Fruit fly (Drosophila melanogaster) Kc167 (cell line): ENCODE results near the gene Cyfip.

ENCODE experiments used
- Myc ChIP-seq: fragments of >200 bp; optimal IDR thresholded peaks from 2 replicates; lab custom pipeline; 2017; ENCODE audit warnings: missing external identifiers
- Sin3A ChIP-seq: fragments of >200 bp; optimal IDR thresholded peaks from 2 replicates; lab custom pipeline; 2018; ENCODE audit warnings: missing external identifiers
- h ChIP-seq: fragments of >200 bp; optimal IDR thresholded peaks from 3 replicates; lab custom pipeline; 2018; ENCODE audit warnings: missing external identifiers
- insv ChIP-seq: fragments of >200 bp; optimal IDR thresholded peaks from 3 replicates; lab custom pipeline; 2018; ENCODE audit warnings: missing external identifiers
- psq ChIP-seq: fragments of >200 bp; optimal IDR thresholded peaks from 2 replicates; lab custom pipeline; 2017; ENCODE audit warnings: missing external identifiers
- ttk ChIP-seq: sonication (Bioruptor generic); optimal IDR thresholded peaks from 2 replicates; lab custom pipeline; 2017; ENCODE audit warnings: missing external identifiers

Cyfip gene

dm6 chr3R:15328083-15328779 is 4.8 kb upstream of the Cyfip start, which contains the start of the genes CG6236 and ea:
TSS of gene CG6236 (minus strand) at chr3R:15328269.
TSS of gene ea (plus strand) at chr3R:15328729.
- TF ChIP-seq h (lab: Kevin White, UChicago) (no peak), Sin3A (lab: Kevin White, UChicago) (no peak), ttk (lab: Kevin White, UChicago) (no peak), Myc (lab: Kevin White, UChicago) (no peak), psq (lab: Kevin White, UChicago) (no peak), insv (lab: Kevin White, UChicago) (no peak)

DNA sequence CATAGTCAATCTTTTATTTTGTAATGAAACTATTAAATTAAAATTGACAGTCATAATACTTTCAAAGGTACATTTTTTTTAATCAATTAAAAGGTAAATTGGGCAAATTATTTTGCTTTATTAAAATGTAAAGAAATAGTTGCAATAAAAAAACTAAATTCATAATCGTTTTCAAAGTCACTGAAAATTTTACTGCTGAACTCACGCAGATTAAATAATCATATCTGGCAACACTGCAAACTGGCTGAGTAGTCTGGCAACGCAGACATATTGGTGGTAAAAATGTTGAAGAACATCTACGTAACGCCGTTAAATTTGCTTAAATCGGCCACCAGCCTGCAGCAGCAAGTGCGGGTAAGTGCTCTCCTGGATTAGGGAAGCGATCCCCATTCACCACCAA is 2.6 kb upstream of the Cyfip start, which contains the start of gene mRpL9:
TSS of gene mRpL9 (plus strand) at position 267 of the 400 bp plus-strand sequence.
- TF ChIP-seq Sin3A (lab: Kevin White, UChicago) (no peak), ttk (lab: Kevin White, UChicago) (no peak), Myc (lab: Kevin White, UChicago) (no peak), insv (lab: Kevin White, UChicago) (no peak), psq (lab: Kevin White, UChicago) (no peak), h (lab: Kevin White, UChicago) (no peak)

DNA sequence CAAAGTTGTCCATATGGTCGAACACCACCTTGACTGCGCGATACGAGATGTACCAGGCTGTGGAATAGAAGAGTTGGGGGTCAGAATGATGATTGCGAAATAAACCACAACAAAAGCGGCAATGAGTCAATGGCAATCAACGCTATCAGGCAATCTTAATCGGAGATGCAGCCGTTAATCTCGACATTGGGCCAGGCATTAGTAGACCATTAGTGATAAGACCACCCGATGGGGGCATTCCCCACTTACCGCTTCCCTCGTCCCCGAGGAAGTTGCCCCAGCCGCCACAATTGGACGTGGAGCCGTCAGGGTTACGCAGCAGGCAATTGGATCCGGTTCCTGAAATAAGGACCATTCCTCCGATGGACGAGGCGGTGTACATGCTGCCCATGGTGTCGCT is 6.0 kb downstream of the Cyfip start:
- TF ChIP-seq insv (lab: Kevin White, UChicago) (no peak), Sin3A (lab: Kevin White, UChicago) (no peak), ttk (lab: Kevin White, UChicago) (no peak), psq (lab: Kevin White, UChicago) (no peak), Myc (lab: Kevin White, UChicago) (no peak), h (lab: Kevin White, UChicago) (no peak)

dm6 chr3R:15340052-15340732 is 7.1 kb downstream of the Cyfip start, which contains the start of gene SerRS-m:
TSS of gene SerRS-m (plus strand) at chr3R:15340667.
- TF ChIP-seq ttk (lab: Kevin White, UChicago) (no peak), psq (lab: Kevin White, UChicago) (no peak), insv (lab: Kevin White, UChicago) (no peak), Myc (lab: Kevin White, UChicago) (no peak), Sin3A (lab: Kevin White, UChicago) (no peak), h (lab: Kevin White, UChicago) (no peak)

DNA sequence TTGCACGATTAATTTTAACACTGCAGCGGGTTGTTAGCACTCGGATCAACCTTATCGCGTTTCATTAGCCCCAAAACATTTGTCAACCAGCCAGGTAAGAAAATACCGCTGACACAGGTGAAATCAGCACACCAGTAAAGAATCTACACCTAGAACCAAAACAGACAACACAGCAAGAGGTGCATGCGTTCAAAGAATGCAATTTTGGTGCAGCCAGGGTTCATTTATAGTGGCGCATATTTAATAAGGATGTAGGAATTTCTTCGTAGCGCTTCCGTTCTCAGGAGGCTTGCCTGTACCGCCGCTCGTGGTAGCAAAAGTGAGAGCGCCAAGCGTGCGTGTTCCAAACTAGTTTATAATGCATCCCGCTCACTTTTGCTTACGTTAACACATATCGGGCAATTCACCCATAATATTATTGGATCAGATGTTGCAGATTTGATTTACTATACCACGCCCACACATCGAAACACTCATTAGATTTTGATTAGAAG is 9.4 kb downstream of the Cyfip start:
- TF ChIP-seq Myc (lab: Kevin White, UChicago) (no peak), h (lab: Kevin White, UChicago) (no peak), insv (lab: Kevin White, UChicago) (no peak), psq (lab: Kevin White, UChicago) (no peak), ttk (lab: Kevin White, UChicago) (no peak), Sin3A (lab: Kevin White, UChicago) (no peak)

- no peak for TF ChIP-seq ttk (lab: Kevin White, UChicago)
- no peak for TF ChIP-seq h (lab: Kevin White, UChicago)
- TF ChIP-seq insv (lab: Kevin White, UChicago): no peak
- no peak for TF ChIP-seq Sin3A (lab: Kevin White, UChicago)
- TF ChIP-seq Myc (lab: Kevin White, UChicago): no peak
- TF ChIP-seq psq (lab: Kevin White, UChicago): no peak
Observed at dm6 chr3R:15342926-15343685, 10.0 kb downstream of the Cyfip start, which contains the start of gene Nagk. TSS of gene Nagk (minus strand) at chr3R:15343256.

DNA sequence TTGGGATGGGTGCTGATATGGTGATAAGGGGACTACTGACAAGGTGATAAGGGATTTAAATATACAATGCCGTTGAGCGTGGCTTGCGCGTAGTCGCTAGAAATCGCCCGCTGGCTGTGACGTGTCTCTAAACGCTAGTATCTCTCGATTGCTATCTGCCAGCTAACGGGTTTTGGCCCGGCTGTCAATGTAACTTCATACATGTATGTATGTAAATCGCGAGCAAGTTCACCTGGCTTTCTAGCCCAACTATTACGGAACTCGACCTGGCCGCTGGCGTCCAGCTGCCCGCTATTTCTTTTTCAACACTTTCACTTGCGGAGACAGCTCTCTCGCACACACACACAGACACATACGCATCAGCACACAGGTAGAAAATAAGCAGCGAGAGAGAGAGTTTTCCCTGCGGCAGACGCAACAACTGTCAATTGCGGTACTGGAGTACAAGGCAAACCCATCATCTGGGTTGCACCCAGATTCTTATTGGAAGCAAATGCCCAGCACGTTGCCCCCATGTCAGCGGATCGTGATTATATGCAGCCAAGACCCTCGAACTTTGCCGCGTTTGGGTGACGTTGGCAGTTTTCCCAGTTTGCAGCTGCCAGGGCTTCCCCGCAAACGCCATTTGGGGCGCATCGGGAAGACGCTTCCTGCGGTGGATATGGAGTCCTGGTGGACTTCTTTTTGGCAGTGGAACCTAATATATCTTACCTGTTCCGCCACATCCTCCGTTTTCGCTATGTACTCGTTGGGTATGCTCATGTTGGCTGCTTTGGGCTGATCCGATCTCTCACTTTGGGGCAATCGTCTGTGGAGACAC is 12.3 kb downstream of the Cyfip start:
- TF ChIP-seq h (lab: Kevin White, UChicago) (no peak), ttk (lab: Kevin White, UChicago) (no peak), insv (lab: Kevin White, UChicago) (no peak), psq (lab: Kevin White, UChicago) (no peak), Sin3A (lab: Kevin White, UChicago) (no peak), Myc (lab: Kevin White, UChicago) (no peak)

- TF ChIP-seq Myc (lab: Kevin White, UChicago) (no peak), Sin3A (lab: Kevin White, UChicago) (no peak)
Observed at dm6 chr3R:15346018-15346383, 12.9 kb downstream of the Cyfip start, which contains the start of the genes Surf4 and CG31301. TSS of gene Surf4 (minus strand) at chr3R:15346176. TSS of gene CG31301 (plus strand) at chr3R:15346205.

DNA sequence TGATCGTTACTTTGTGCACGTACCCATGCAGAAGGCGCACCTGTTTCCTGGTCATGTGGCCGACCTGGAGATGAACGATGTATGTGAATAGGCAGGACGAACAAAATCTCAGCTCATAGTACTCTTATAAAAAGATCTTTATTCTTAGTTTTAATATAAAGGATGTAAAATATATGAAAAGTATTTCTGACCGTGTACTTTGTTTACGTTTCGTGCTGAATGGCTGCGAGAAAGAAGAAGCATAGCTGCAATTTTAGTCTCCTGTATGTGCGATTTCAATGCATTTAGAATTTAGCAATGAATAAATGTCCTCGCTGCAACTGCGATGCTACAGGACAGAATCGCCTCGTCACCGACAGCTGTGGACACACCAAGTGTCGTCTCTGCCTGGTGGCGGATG is 14.8 kb downstream of the Cyfip start, which contains the start of the genes CG42726 and CG42727:
TSS of gene CG42726 (plus strand) at position 227 of the 400 bp plus-strand sequence.
TSS of gene CG42727 (plus strand) at position 227 of the 400 bp plus-strand sequence.
- TF ChIP-seq Sin3A (lab: Kevin White, UChicago): no peak
- TF ChIP-seq psq (lab: Kevin White, UChicago): no peak
- TF ChIP-seq Myc (lab: Kevin White, UChicago): no peak
- TF ChIP-seq insv (lab: Kevin White, UChicago): no peak
- TF ChIP-seq h (lab: Kevin White, UChicago): no peak
- no peak for TF ChIP-seq ttk (lab: Kevin White, UChicago)
